Fruit fly (Drosophila melanogaster) whole organism: ENCODE data around the gene CG34241.

Experiments used
- CG8478 ChIP-seq: fragments of >200 bp; optimal IDR thresholded peaks from 2 replicates; lab custom pipeline; 2018; ENCODE audit warnings: inconsistent platforms
- EcR ChIP-seq, 2 experiments: fragments of >200 bp; optimal IDR thresholded peaks; 2 replicates each; lab custom pipeline; 2017; ENCODE audit warnings: missing biosample characterization in 2 of 2, missing genetic modification characterization in 2 of 2, missing genetic modification reagents in 2 of 2
- pan ChIP-seq: fragments of >200 bp; optimal IDR thresholded peaks from 2 replicates; lab custom pipeline; 2017

DNA sequence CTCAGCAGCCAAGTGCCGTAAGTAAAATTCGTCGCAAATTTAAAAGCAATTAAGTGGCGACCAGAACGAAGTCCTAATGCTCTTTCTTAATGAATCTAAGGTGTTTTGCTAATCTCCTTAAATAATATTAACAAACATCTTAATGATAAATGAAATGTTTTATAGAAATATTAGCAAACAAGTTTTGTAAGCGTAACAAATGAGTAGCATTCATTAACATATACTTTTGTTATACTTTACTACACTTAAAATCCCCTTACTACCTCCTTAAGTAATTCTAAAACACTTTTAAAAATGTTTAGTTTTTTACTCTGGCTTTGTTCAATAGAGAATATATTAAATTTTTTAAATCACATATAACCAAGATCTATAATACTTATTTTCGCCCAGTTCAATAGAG, 31.8 kb upstream of the CG34241 start:
- TF ChIP-seq pan (lab: Kevin White, UChicago) (no peak), CG8478 (lab: Kevin White, UChicago) (no peak), EcR (GFP tag; optimal IDR thresholded peaks at IDR 0.05; lab: Kevin White, UChicago) (no peak)
